Fruit fly (Drosophila melanogaster) whole organism, pupa: ENCODE results near the gene S.
A peak's percentile ranks its signal among the peaks of the same experiment; 100 is the strongest.

Source experiments
- CG10348 ChIP-seq: fragments of 200-800 bp; sonication (Bioruptor generic); IDR thresholded peaks from 2 replicates; pipeline ENCODE4 v1.3.6; 2022; ENCODE audit warnings: missing biosample characterization, missing genetic modification characterization
- CG12605 ChIP-seq: fragments of 200-800 bp; sonication (Bioruptor generic); IDR thresholded peaks from 2 replicates; pipeline ENCODE4 v1.3.6; 2022; ENCODE audit warnings: missing biosample characterization, missing genetic modification characterization
- CG13204 ChIP-seq: fragments of 200-800 bp; sonication (Bioruptor generic); optimal IDR thresholded peaks from 2 replicates; lab custom pipeline; 2018; ENCODE audit warnings: missing biosample characterization, mild to moderate bottlenecking, missing genetic modification characterization, moderate library complexity
- CG14655 ChIP-seq: fragments of 200-800 bp; sonication (Bioruptor generic); optimal IDR thresholded peaks from 3 replicates; lab custom pipeline; 2017; ENCODE audit warnings: mild to moderate bottlenecking, missing biosample characterization, missing genetic modification reagents, missing genetic modification characterization
- CG15710 ChIP-seq: fragments of 200-800 bp; sonication (Bioruptor generic); optimal IDR thresholded peaks from 2 replicates; lab custom pipeline; 2018; ENCODE audit warnings: missing biosample characterization, mild to moderate bottlenecking, missing genetic modification characterization, moderate library complexity
- CG17806 ChIP-seq: fragments of 200-800 bp; sonication (Bioruptor generic); optimal IDR thresholded peaks from 2 replicates; lab custom pipeline; 2018; ENCODE audit warnings: missing biosample characterization, mild to moderate bottlenecking, missing genetic modification characterization, moderate library complexity
- CG32121 ChIP-seq: fragments of 200-800 bp; sonication (Bioruptor generic); IDR thresholded peaks from 2 replicates; pipeline ENCODE4 v1.3.6; 2022; ENCODE audit warnings: missing biosample characterization, missing genetic modification characterization
- CG34367 ChIP-seq: fragments of 200-800 bp; sonication (Bioruptor generic); optimal IDR thresholded peaks from 2 replicates; lab custom pipeline; 2018; ENCODE audit warnings: missing biosample characterization, mild to moderate bottlenecking, missing genetic modification characterization
- CG4496 ChIP-seq: fragments of 200-800 bp; sonication (Bioruptor generic); IDR thresholded peaks from 3 replicates; pipeline ENCODE4 v1.3.6; 2022; ENCODE audit warnings: missing biosample characterization, missing genetic modification characterization
- CG8159 ChIP-seq: fragments of 200-800 bp; sonication (Bioruptor generic); optimal IDR thresholded peaks from 3 replicates; lab custom pipeline; 2018; ENCODE audit warnings: missing biosample characterization, mild to moderate bottlenecking, missing genetic modification characterization, moderate library complexity
- CG8301 ChIP-seq: fragments of 200-800 bp; sonication (Bioruptor generic); optimal IDR thresholded peaks from 2 replicates; lab custom pipeline; 2018; ENCODE audit warnings: missing biosample characterization, mild to moderate bottlenecking, missing genetic modification characterization
- CG9948 ChIP-seq: fragments of 200-800 bp; sonication (Bioruptor generic); optimal IDR thresholded peaks from 2 replicates; lab custom pipeline; 2018; ENCODE audit warnings: missing biosample characterization, mild to moderate bottlenecking, missing genetic modification characterization, moderate library complexity
- D1 ChIP-seq: fragments of 200-800 bp; sonication (Bioruptor generic); optimal IDR thresholded peaks from 2 replicates; lab custom pipeline; 2018; ENCODE audit warnings: missing biosample characterization, mild to moderate bottlenecking, missing genetic modification characterization, moderate library complexity
- EcR ChIP-seq: fragments of 200-800 bp; sonication (Bioruptor generic); optimal IDR thresholded peaks from 3 replicates; lab custom pipeline; 2019; ENCODE audit warnings: missing biosample characterization, missing genetic modification characterization, mild to moderate bottlenecking, moderate library complexity, missing genetic modification reagents
- Ets98B ChIP-seq: fragments of 200-800 bp; sonication (Bioruptor generic); IDR thresholded peaks from 2 replicates; pipeline ENCODE4 v1.3.6; 2022; ENCODE audit warnings: missing biosample characterization, missing genetic modification characterization
- Pif1A ChIP-seq: fragments of 200-800 bp; sonication (Bioruptor generic); optimal IDR thresholded peaks from 3 replicates; lab custom pipeline; 2016; ENCODE audit warnings: missing biosample characterization, missing genetic modification characterization
- Pif1B ChIP-seq: fragments of 200-800 bp; sonication (Bioruptor generic); optimal IDR thresholded peaks from 3 replicates; lab custom pipeline; 2016; ENCODE audit warnings: missing biosample characterization, missing genetic modification characterization
- Snoo ChIP-seq: fragments of 200-800 bp; sonication (Bioruptor generic); optimal IDR thresholded peaks from 3 replicates; lab custom pipeline; 2017; ENCODE audit warnings: missing biosample characterization, mild to moderate bottlenecking, missing genetic modification characterization, inconsistent platforms
- fd96Ca ChIP-seq: fragments of 200-800 bp; sonication (Bioruptor generic); IDR thresholded peaks from 3 replicates; pipeline ENCODE4 v1.3.6; 2022; ENCODE audit warnings: missing biosample characterization, missing genetic modification characterization
- gl ChIP-seq: fragments of 200-800 bp; sonication (Bioruptor generic); optimal IDR thresholded peaks from 2 replicates; lab custom pipeline; 2018; ENCODE audit warnings: missing biosample characterization, mild to moderate bottlenecking, missing genetic modification characterization
- rn ChIP-seq: fragments of 200-800 bp; sonication (Bioruptor generic); IDR thresholded peaks from 2 replicates; pipeline ENCODE4 v1.3.6; 2022; ENCODE audit warnings: missing biosample characterization, missing genetic modification characterization

S gene

DNA sequence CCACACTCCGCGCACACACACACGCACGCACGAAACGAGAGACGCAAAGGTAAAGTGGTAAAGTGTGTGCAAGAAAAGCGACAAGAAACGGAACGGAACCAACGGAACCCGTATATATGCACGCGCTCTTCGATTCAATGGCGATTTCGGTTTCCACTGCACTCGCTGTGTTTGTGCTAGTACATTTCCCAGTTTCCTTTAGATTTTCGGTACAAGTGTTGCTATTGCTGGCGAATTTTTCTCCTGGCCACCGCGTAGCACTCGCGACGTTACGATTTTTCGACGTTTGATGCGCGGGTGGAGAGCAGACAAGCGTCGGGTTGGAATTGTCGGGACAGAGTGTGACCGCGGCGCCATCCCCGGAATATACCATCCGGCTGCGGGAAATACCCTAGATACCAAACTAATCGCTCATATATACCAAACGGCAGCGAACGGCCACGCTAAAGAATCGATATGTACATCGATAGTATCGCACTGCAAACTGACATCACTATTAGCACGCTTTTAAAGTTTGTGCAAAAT lies at the start of gene S, which contains the start of gene ast:
Gene S, minus strand, starts transcription at position 347 of the 525 bp plus-strand sequence.
Gene ast, plus strand, starts transcription at position 480 of the 525 bp plus-strand sequence.
- TF ChIP-seq CG15710 (no peak), Ets98B (0 out of 2 replicates have a peak, but pooled peaks have one; percentile 33), CG8159 (tag; lab: Kevin White, UChicago) (peak; percentile 23), Pif1A (no peak), Pif1B (GFP tag; lab: Kevin White, UChicago) (no peak), CG13204 (GFP tag; lab: Kevin White, UChicago) (peak; percentile 18), CG12605 (peak; percentile 21; the same call in 1 of the 2 replicates), D1 (tag; lab: Kevin White, UChicago) (no peak), CG17806 (tag; lab: Kevin White, UChicago) (no peak), CG9948 (tag; lab: Kevin White, UChicago) (no peak), CG4496 (GFP tag; lab: Robert Waterston, UW) (peak; percentile 33; the same call in 2 of the 3 replicates), EcR (GFP tag; lab: Kevin White, UChicago) (peak; percentile 10), CG8301 (tag; lab: Kevin White, UChicago) (no peak), Snoo (peak; percentile 14), rn (GFP tag; lab: Robert Waterston, UW) (no peak), fd96Ca (GFP tag; lab: Robert Waterston, UW) (no peak), CG32121 (GFP tag; lab: Robert Waterston, UW) (peak; percentile 36; the same call in 1 of the 2 replicates), gl (no peak), CG34367 (tag; lab: Kevin White, UChicago) (peak; percentile 20), CG10348 (no peak), CG14655 (no peak)
- TF ChIP-seq, all 21 proteins: peak for 9

DNA sequence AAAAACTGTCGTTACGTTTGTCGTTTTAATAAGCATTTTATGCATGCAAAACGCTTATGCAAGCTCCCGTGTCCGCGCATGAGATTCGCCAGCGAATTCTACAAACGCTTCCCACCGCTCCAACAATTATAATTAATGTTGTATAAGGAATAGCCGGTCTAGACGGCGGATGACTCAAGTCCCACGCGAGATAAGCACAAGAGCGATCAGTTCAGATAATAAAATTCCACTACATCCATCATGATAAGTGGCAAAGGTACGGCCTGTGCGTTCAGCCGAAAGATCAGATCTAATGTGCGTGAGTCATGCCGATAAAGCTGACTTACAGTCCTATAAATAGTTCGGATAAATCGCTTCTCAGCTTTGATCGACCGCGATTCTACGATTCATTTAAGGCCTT lies 48.9 kb upstream of the S start:
- TF ChIP-seq D1 (tag; lab: Kevin White, UChicago): no peak
- no peak for TF ChIP-seq CG9948 (tag; lab: Kevin White, UChicago)
- TF ChIP-seq CG10348: no peak
- no peak for TF ChIP-seq CG17806 (tag; lab: Kevin White, UChicago)
- no peak for TF ChIP-seq Ets98B
- TF ChIP-seq Pif1A: no peak
- TF ChIP-seq CG4496 (GFP tag; lab: Robert Waterston, UW): no peak
- no peak for TF ChIP-seq gl
- TF ChIP-seq CG8301 (tag; lab: Kevin White, UChicago): no peak
- TF ChIP-seq CG15710: no peak
- TF ChIP-seq Pif1B (GFP tag; lab: Kevin White, UChicago): no peak
- no peak for TF ChIP-seq EcR (GFP tag; lab: Kevin White, UChicago)
- no peak for TF ChIP-seq CG32121 (GFP tag; lab: Robert Waterston, UW)
- no peak for TF ChIP-seq CG13204 (GFP tag; lab: Kevin White, UChicago)
- TF ChIP-seq CG14655: no peak
- no peak for TF ChIP-seq Snoo
- TF ChIP-seq CG34367 (tag; lab: Kevin White, UChicago): no peak
- no peak for TF ChIP-seq CG8159 (tag; lab: Kevin White, UChicago)

DNA sequence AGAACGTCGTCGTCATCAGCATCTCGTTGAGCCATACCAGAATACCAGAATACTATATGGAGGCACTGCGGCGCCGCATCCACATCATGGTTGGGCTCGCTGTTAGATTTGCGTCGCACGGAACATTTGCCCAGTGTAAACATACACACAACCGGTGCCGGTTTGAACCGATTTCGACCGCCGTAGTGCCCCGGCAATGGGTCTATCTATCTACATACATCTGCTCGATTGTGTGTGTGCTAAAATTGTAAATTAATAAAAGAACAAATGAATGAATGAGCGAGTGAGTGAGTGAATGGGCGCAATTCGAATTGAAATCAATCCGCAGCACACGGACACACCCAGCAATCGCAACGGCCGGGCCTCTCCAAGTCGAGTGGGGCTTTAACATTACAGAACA lies 47.8 kb upstream of the S start:
- no peak for TF ChIP-seq Snoo
- TF ChIP-seq CG12605: 0 out of 2 replicates have a peak, but pooled peaks have one; percentile 18
- no peak for TF ChIP-seq CG14655
- peak; percentile 25; the same call in 1 of the 3 replicates for TF ChIP-seq CG4496 (GFP tag; lab: Robert Waterston, UW)
- no peak for TF ChIP-seq Ets98B
- TF ChIP-seq, all 21 proteins: peak for 2

DNA sequence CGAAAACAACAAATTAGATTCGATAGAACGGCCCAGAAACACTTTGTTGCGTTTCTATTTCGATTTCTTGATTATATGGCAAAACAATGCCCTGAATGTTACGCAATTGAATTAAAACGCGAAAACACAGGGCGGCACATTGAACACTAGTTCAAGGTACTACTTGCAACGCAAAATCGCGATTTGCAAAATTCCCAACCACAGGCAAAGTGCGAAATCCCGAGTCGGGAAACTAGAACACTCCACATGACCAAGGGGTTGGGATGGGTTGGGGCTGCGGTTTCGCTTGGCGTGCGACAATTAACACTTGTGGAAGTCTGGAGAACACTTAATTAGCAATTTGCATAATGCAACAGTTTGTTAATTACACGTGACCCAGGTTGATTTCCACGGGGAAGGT lies 46.6 kb upstream of the S start:
- TF ChIP-seq Ets98B (no peak), Pif1B (GFP tag; lab: Kevin White, UChicago) (no peak), CG13204 (GFP tag; lab: Kevin White, UChicago) (no peak), D1 (tag; lab: Kevin White, UChicago) (no peak), CG34367 (tag; lab: Kevin White, UChicago) (no peak), CG4496 (GFP tag; lab: Robert Waterston, UW) (no peak), CG32121 (GFP tag; lab: Robert Waterston, UW) (no peak), CG12605 (no peak), CG8159 (tag; lab: Kevin White, UChicago) (no peak), fd96Ca (GFP tag; lab: Robert Waterston, UW) (no peak), CG10348 (no peak)

DNA sequence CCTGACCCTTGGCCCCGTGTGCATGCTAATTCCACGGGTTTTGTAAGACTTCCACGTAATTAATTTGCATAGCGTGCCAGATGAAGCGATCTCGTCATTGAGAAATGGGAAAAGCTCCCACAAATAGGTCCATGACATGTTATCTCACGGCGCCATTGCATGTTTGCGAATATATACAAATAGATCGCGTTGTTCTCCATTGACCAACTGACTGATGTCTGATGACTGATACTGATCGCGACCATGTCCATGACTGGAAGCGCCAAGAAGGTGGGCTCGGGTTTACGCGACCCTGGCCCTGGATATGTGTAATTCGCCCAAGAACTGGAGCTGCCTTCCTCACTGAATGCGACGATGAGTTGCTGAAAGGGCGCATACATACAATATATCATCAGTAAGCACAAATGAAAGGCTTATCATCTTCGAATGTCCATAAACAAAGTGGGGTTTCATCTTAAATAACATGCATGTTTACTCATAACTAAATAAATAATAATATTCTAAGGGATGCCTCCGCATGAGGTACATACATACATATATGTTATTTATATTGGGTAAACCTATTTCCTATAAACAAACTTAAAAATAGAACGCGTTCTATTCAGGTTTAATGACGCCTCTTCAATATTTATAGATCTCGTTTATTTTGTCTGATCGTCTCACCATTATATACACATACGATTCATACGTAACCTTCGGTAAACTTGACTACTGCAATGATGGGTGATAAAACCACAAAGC lies 45.6 kb upstream of the S start:
- TF ChIP-seq EcR (GFP tag; lab: Kevin White, UChicago) (peak; percentile 70), CG15710 (no peak)

DNA sequence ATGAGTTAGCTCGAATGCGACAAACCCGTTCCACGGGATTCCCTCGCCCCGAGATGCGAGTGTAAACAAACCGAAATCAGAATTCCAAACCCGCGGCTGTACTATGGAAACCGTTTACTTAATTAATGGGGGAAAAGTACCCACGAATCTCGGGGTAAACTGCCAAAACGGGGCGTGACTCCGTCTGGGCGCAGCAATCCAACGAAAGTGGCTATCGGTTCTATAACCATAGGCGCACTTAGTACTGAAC lies 45.0 kb upstream of the S start:
- TF ChIP-seq EcR (GFP tag; lab: Kevin White, UChicago) (no peak), CG10348 (no peak), CG32121 (GFP tag; lab: Robert Waterston, UW) (no peak), CG15710 (no peak)
